Fruit fly (Drosophila melanogaster) whole organism, embryonic: Measurements from ENCODE around the gene G6P.

Source experiments
- ATbp ChIP-seq: fragments of 200-800 bp; sonication (Bioruptor generic); optimal IDR thresholded peaks from 2 replicates; lab custom pipeline; 2017; ENCODE audit warnings: missing biosample characterization, mild to moderate bottlenecking, missing genetic modification characterization, missing genetic modification reagents
- Antp ChIP-seq: fragments of 200-800 bp; sonication (Bioruptor generic); optimal IDR thresholded peaks from 3 replicates; lab custom pipeline; 2016; ENCODE audit warnings: missing biosample characterization, missing genetic modification characterization
- CG1024 ChIP-seq: fragments of 200-800 bp; sonication (Bioruptor generic); IDR thresholded peaks from 2 replicates; pipeline ENCODE4 v1.3.6; 2022; ENCODE audit warnings: missing biosample characterization, missing genetic modification characterization
- CG10274 ChIP-seq: fragments of 200-800 bp; sonication (Bioruptor generic); optimal IDR thresholded peaks from 3 replicates; lab custom pipeline; 2017; ENCODE audit warnings: missing biosample characterization, mild to moderate bottlenecking, missing genetic modification characterization
- CG10431 ChIP-seq: fragments of 200-800 bp; sonication (Bioruptor generic); optimal IDR thresholded peaks from 3 replicates; lab custom pipeline; 2018; ENCODE audit warnings: missing biosample characterization, mild to moderate bottlenecking, missing genetic modification characterization
- CG12104 ChIP-seq: fragments of 200-800 bp; sonication (Bioruptor generic); optimal IDR thresholded peaks from 3 replicates; lab custom pipeline; 2016; ENCODE audit warnings: missing biosample characterization, missing genetic modification characterization
- CG13296 ChIP-seq: fragments of 200-800 bp; sonication (Bioruptor generic); optimal IDR thresholded peaks from 3 replicates; lab custom pipeline; 2018; ENCODE audit warnings: missing biosample characterization, mild to moderate bottlenecking, missing genetic modification characterization
- CG13624 ChIP-seq: fragments of 200-800 bp; sonication (Bioruptor generic); optimal IDR thresholded peaks from 2 replicates; lab custom pipeline; 2016; ENCODE audit warnings: missing biosample characterization, missing genetic modification characterization
- CG13775 ChIP-seq: fragments of 200-800 bp; sonication (Bioruptor generic); optimal IDR thresholded peaks from 3 replicates; lab custom pipeline; 2017; ENCODE audit warnings: missing biosample characterization, mild to moderate bottlenecking, missing genetic modification characterization
- CG1603 ChIP-seq: fragments of 200-800 bp; sonication (Bioruptor generic); optimal IDR thresholded peaks from 2 replicates; lab custom pipeline; 2019; ENCODE audit warnings: missing biosample characterization, mild to moderate bottlenecking, missing genetic modification characterization, moderate library complexity
- CG16863 ChIP-seq: fragments of 200-800 bp; sonication (Bioruptor generic); optimal IDR thresholded peaks from 3 replicates; lab custom pipeline; 2016; ENCODE audit warnings: missing biosample characterization, missing genetic modification characterization
- CG2712 ChIP-seq: fragments of 200-800 bp; optimal IDR thresholded peaks from 3 replicates; lab custom pipeline; 2019; ENCODE audit warnings: missing biosample characterization, mild to moderate bottlenecking, missing genetic modification characterization, moderate library complexity
- CG31441 ChIP-seq: fragments of 200-800 bp; sonication (Bioruptor generic); IDR thresholded peaks from 2 replicates; pipeline ENCODE4 v1.3.6; 2022; ENCODE audit warnings: missing biosample characterization, missing genetic modification characterization
- CG32532 ChIP-seq: fragments of 200-800 bp; sonication (Bioruptor generic); IDR thresholded peaks from 2 replicates; pipeline ENCODE4 v1.3.6; 2022; ENCODE audit warnings: missing biosample characterization, missing genetic modification characterization
- CG32772 ChIP-seq: fragments of 200-800 bp; sonication (Bioruptor generic); IDR thresholded peaks from 2 replicates; pipeline ENCODE4 v1.3.6; 2022; ENCODE audit warnings: missing biosample characterization, missing genetic modification characterization
- CG34376 ChIP-seq: fragments of 200-800 bp; sonication (Bioruptor generic); optimal IDR thresholded peaks from 2 replicates; lab custom pipeline; 2018; ENCODE audit warnings: missing biosample characterization, mild to moderate bottlenecking, missing genetic modification characterization
- CG43689 ChIP-seq: fragments of 200-800 bp; sonication (Bioruptor generic); IDR thresholded peaks from 2 replicates; pipeline ENCODE4 v1.3.6; 2022; ENCODE audit warnings: missing biosample characterization, missing genetic modification characterization
- CG8359 ChIP-seq: fragments of 200-800 bp; sonication (Bioruptor generic); optimal IDR thresholded peaks from 2 replicates; lab custom pipeline; 2017; ENCODE audit warnings: missing biosample characterization, mild to moderate bottlenecking, missing genetic modification characterization, borderline replicate concordance
- CoRest ChIP-seq: fragments of 200-800 bp; sonication (Bioruptor generic); optimal IDR thresholded peaks from 3 replicates; lab custom pipeline; 2018; ENCODE audit warnings: missing biosample characterization, mild to moderate bottlenecking, missing genetic modification characterization, moderate library complexity
- Dfd ChIP-seq, 2 experiments: fragments of >200 bp; optimal IDR thresholded peaks; 2 replicates each; lab custom pipeline; 2017; ENCODE audit warnings: missing biosample characterization in 2 of 2, missing genetic modification characterization in 2 of 2
- E2f2 ChIP-seq: fragments of 200-800 bp; sonication (Bioruptor generic); IDR thresholded peaks from 2 replicates; pipeline ENCODE4 v1.3.6; 2022; ENCODE audit warnings: missing biosample characterization, missing genetic modification characterization
- Fer3 ChIP-seq: fragments of 200-800 bp; sonication (Bioruptor generic); optimal IDR thresholded peaks from 2 replicates; lab custom pipeline; 2018; ENCODE audit warnings: missing biosample characterization, mild to moderate bottlenecking, missing genetic modification characterization, moderate library complexity
- Hr39 ChIP-seq: fragments of >200 bp; optimal IDR thresholded peaks from 2 replicates; lab custom pipeline; 2017
- NC2α ChIP-seq: fragments of 200-800 bp; sonication (Bioruptor generic); optimal IDR thresholded peaks from 2 replicates; lab custom pipeline; 2016; ENCODE audit warnings: missing biosample characterization, missing genetic modification characterization
- PHDP ChIP-seq: fragments of 200-800 bp; sonication (Bioruptor generic); optimal IDR thresholded peaks from 3 replicates; lab custom pipeline; 2018; ENCODE audit warnings: missing biosample characterization, mild to moderate bottlenecking, missing genetic modification characterization, moderate library complexity
- ase ChIP-seq: fragments of 200-800 bp; sonication (Bioruptor generic); IDR thresholded peaks from 3 replicates; pipeline ENCODE4 v1.3.6; 2022; ENCODE audit warnings: missing biosample characterization, missing genetic modification characterization
- bsh ChIP-seq, 2 experiments: fragments of 200-800 bp; sonication (Bioruptor generic); optimal IDR thresholded peaks; 2 replicates each; lab custom pipeline; 2017 to 2018; ENCODE audit warnings: mild to moderate bottlenecking in 2 of 2, missing biosample characterization in 2 of 2, missing genetic modification characterization in 2 of 2, moderate library complexity in 1 of 2
- crol ChIP-seq: fragments of 200-800 bp; sonication (Bioruptor generic); IDR thresholded peaks from 2 replicates; pipeline ENCODE4 v1.3.6; 2022; ENCODE audit warnings: missing biosample characterization, missing genetic modification characterization
- dmrt99B ChIP-seq: fragments of 200-800 bp; sonication (Bioruptor generic); optimal IDR thresholded peaks from 2 replicates; lab custom pipeline; 2018; ENCODE audit warnings: missing biosample characterization, mild to moderate bottlenecking, missing genetic modification characterization, moderate library complexity
- dysf ChIP-seq: fragments of 200-800 bp; sonication (Bioruptor generic); IDR thresholded peaks from 3 replicates; pipeline ENCODE4 v1.3.6; 2022; ENCODE audit warnings: missing biosample characterization, missing genetic modification characterization
- eyg ChIP-seq: fragments of 200-800 bp; sonication (Bioruptor generic); optimal IDR thresholded peaks from 3 replicates; lab custom pipeline; 2016; ENCODE audit warnings: missing biosample characterization, missing genetic modification characterization
- fd64A ChIP-seq: fragments of 200-800 bp; sonication (Bioruptor generic); optimal IDR thresholded peaks from 3 replicates; lab custom pipeline; 2018; ENCODE audit warnings: missing biosample characterization, mild to moderate bottlenecking, missing genetic modification characterization
- grau ChIP-seq: fragments of 200-800 bp; optimal IDR thresholded peaks from 3 replicates; lab custom pipeline; 2019; ENCODE audit warnings: missing biosample characterization, mild to moderate bottlenecking, missing genetic modification characterization, moderate library complexity
- h ChIP-seq: fragments of >200 bp; optimal IDR thresholded peaks from 2 replicates; lab custom pipeline; 2017
- ham ChIP-seq: fragments of 200-800 bp; sonication (Bioruptor generic); IDR thresholded peaks from 2 replicates; pipeline ENCODE4 v1.3.6; 2022; ENCODE audit warnings: missing biosample characterization, missing genetic modification characterization
- knrl ChIP-seq: fragments of 200-800 bp; sonication (Bioruptor generic); IDR thresholded peaks from 3 replicates; pipeline ENCODE4 v1.3.6; 2022; ENCODE audit warnings: missing biosample characterization, missing genetic modification characterization; ENCODE audit not compliant: partially characterized antibody
- lab ChIP-seq: fragments of 200-800 bp; sonication (Bioruptor generic); optimal IDR thresholded peaks from 3 replicates; lab custom pipeline; 2017; ENCODE audit warnings: missing biosample characterization, missing genetic modification characterization, mild to moderate bottlenecking, moderate library complexity, missing genetic modification reagents
- mld ChIP-seq: fragments of 200-800 bp; sonication (Bioruptor generic); IDR thresholded peaks from 3 replicates; pipeline ENCODE4 v1.3.6; 2022; ENCODE audit warnings: missing biosample characterization, missing genetic modification characterization; ENCODE audit not compliant: partially characterized antibody
- pb ChIP-seq: fragments of 200-800 bp; sonication (Bioruptor generic); optimal IDR thresholded peaks from 3 replicates; lab custom pipeline; 2016; ENCODE audit warnings: missing biosample characterization, missing genetic modification characterization
- peb ChIP-seq: fragments of 200-800 bp; sonication (Bioruptor generic); IDR thresholded peaks from 2 replicates; pipeline ENCODE4 v1.3.6; 2022; ENCODE audit warnings: missing biosample characterization, missing genetic modification characterization
- pum ChIP-seq: fragments of 200-800 bp; sonication (Bioruptor generic); optimal IDR thresholded peaks from 2 replicates; lab custom pipeline; 2016; ENCODE audit warnings: missing biosample characterization, missing genetic modification characterization
- pzg ChIP-seq: fragments of 200-800 bp; sonication (Bioruptor generic); optimal IDR thresholded peaks from 3 replicates; lab custom pipeline; 2018; ENCODE audit warnings: missing biosample characterization, mild to moderate bottlenecking, missing genetic modification characterization, moderate library complexity
- sd ChIP-seq: fragments of 200-800 bp; sonication (Bioruptor generic); optimal IDR thresholded peaks from 3 replicates; lab custom pipeline; 2018; ENCODE audit warnings: missing biosample characterization, mild to moderate bottlenecking, missing genetic modification characterization, moderate library complexity
- shn ChIP-seq: fragments of 200-800 bp; sonication (Bioruptor generic); optimal IDR thresholded peaks from 3 replicates; lab custom pipeline; 2016; ENCODE audit warnings: missing biosample characterization, missing genetic modification characterization
- sna ChIP-seq: fragments of 200-800 bp; sonication (Bioruptor generic); IDR thresholded peaks from 2 replicates; pipeline ENCODE4 v1.3.6; 2022; ENCODE audit warnings: missing biosample characterization, missing genetic modification characterization; ENCODE audit not compliant: partially characterized antibody
- sqz ChIP-seq: fragments of 200-800 bp; sonication (Bioruptor generic); optimal IDR thresholded peaks from 3 replicates; lab custom pipeline; 2018; ENCODE audit warnings: missing biosample characterization, mild to moderate bottlenecking, missing genetic modification characterization
- sr ChIP-seq: fragments of 200-800 bp; sonication (Bioruptor generic); IDR thresholded peaks from 3 replicates; pipeline ENCODE4 v1.3.6; 2022; ENCODE audit warnings: missing biosample characterization, missing genetic modification characterization
- sug ChIP-seq: fragments of 200-800 bp; optimal IDR thresholded peaks from 2 replicates; lab custom pipeline; 2019; ENCODE audit warnings: missing biosample characterization, mild to moderate bottlenecking, missing genetic modification characterization, moderate library complexity
- tna ChIP-seq: fragments of 200-800 bp; sonication (Bioruptor generic); IDR thresholded peaks from 2 replicates; pipeline ENCODE4 v1.3.6; 2022; ENCODE audit warnings: missing biosample characterization, missing genetic modification characterization; ENCODE audit not compliant: partially characterized antibody
- vvl ChIP-seq: fragments of 200-800 bp; sonication (Bioruptor generic); IDR thresholded peaks from 2 replicates; pipeline ENCODE4 v1.3.6; 2022; ENCODE audit warnings: missing biosample characterization, missing genetic modification characterization

The G6P gene

DNA sequence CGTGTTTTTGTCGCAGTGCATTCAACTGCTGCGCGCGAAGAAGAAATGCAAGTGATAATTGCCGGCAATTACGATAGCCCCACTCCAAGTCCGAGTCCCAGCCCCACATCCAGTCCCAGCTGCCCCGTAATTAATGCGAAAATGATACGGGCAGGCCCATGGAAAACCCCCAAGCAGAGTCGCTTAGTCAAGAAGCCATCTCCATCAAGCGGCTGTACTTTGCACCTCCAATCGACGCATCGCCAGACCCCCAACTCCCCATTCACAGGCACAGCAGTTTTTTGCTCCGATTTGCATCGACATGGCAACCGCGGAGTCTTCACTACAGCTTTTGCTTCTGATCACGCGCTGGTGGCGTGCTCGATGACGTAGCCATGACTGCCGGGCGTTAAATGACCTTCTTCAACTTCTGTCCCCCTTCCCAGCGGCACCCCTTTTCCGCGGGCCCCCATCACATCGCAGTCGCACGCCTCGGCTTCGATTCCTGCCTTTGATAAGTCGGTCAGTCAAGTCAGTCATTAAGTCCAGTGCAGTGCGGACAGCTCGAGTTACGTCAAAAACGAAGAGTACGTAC, 9.3 kb downstream of the G6P start (continued):
- TF ChIP-seq Dfd (GFP tag; optimal IDR thresholded peaks at IDR 0.05; lab: Kevin White, UChicago) (no peak), eyg (no peak), crol (GFP tag; lab: Robert Waterston, UW) (peak; percentile 39; the same call in 1 of the 2 replicates), shn (GFP tag; lab: Kevin White, UChicago) (no peak), CG8359 (GFP tag; lab: Kevin White, UChicago) (no peak), mld (no peak), tna (no peak), fd64A (GFP tag; lab: Kevin White, UChicago) (no peak), bsh (GFP tag; optimal IDR thresholded peaks at IDR 0.05; lab: Kevin White, UChicago) (peak in 1 of 2 experiments; percentile 63), grau (no peak), CG32772 (GFP tag; lab: Robert Waterston, UW) (no peak), ATbp (GFP tag; lab: Kevin White, UChicago) (no peak), CG10431 (GFP tag; lab: Kevin White, UChicago) (no peak), CG12104 (GFP tag; lab: Kevin White, UChicago) (no peak), CG13296 (no peak), pzg (GFP tag; lab: Kevin White, UChicago) (no peak), Fer3 (no peak), CG2712 (tag; lab: Kevin White, UChicago) (no peak), sqz (GFP tag; lab: Kevin White, UChicago) (no peak), CoRest (tag; lab: Kevin White, UChicago) (no peak)
- TF ChIP-seq, all 482 proteins: peak for 8

DNA sequence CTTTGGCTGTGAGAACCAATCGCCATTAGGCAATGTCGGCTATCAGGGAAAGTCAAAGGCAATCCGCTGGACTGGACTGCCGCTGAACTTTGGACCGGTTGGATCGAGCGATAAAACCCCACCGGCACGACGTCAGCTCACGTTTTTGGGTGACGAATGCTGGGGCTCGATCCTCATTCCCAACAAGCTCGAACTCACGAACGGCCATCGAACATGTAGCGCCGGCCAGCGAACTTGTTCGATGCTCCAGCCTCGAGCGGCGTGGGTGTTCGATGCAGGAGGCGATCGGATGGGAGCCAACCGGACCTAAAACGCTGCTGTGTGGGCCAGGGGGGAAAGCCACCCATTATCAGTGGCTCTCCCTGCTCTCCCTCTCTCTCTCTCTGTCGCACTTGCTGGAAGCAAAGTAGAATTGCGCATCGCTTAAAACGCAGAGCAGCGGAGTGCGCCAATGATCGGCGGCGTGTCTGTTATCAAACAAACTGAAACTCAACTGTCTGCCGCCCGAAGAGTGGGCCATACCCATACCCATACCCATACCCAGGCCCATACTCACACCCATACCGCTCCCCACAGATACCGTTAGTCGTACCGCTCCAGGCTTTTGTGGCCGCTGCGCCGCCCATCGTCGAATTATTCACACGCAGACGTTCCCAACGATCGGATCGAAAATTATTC, 10.8 kb downstream of the G6P start, which contains the start of gene daw:
Gene daw, plus strand, starts transcription at position 628 of the 678 bp plus-strand sequence.
- TF ChIP-seq CG43689 (GFP tag; lab: Robert Waterston, UW) (no peak), Antp (GFP tag; lab: Kevin White, UChicago) (no peak), E2f2 (GFP tag; lab: Robert Waterston, UW) (no peak), dmrt99B (tag; lab: Kevin White, UChicago) (no peak), NC2α (no peak), CG13624 (GFP tag; lab: Kevin White, UChicago) (peak; percentile 81), CG13775 (GFP tag; lab: Kevin White, UChicago) (no peak), dysf (GFP tag; lab: Robert Waterston, UW) (no peak), CG34376 (GFP tag; lab: Kevin White, UChicago) (peak; percentile 85), pum (GFP tag; lab: Kevin White, UChicago) (no peak), sna (GFP tag; lab: Robert Waterston, UW) (peak; percentile 56; the same call in 1 of the 2 replicates), h (lab: Kevin White, UChicago) (no peak), CG31441 (GFP tag; lab: Robert Waterston, UW) (no peak), Hr39 (lab: Kevin White, UChicago) (no peak), knrl (no peak), CG1603 (tag; lab: Kevin White, UChicago) (no peak), sug (tag; lab: Kevin White, UChicago) (peak; percentile 93), sd (no peak), CG1024 (no peak), CG10274 (no peak), ham (0 out of 2 replicates have a peak, but pooled peaks have one; percentile 20), ase (GFP tag; lab: Robert Waterston, UW) (no peak), CG16863 (GFP tag; lab: Kevin White, UChicago) (no peak), CG32532 (GFP tag; lab: Robert Waterston, UW) (peak; percentile 9; the same call in 1 of the 2 replicates), peb (GFP tag; lab: Robert Waterston, UW) (no peak), sr (GFP tag; lab: Robert Waterston, UW) (no peak), lab (GFP tag; lab: Kevin White, UChicago) (peak; percentile 60), PHDP (tag; lab: Kevin White, UChicago) (no peak), pb (GFP tag; lab: Kevin White, UChicago) (no peak), vvl (no peak)
